Worm (Caenorhabditis elegans) whole organism, L2 larva: ENCODE results near the gene mrps-26.

ENCODE experiments used
- C34F6.9 ChIP-seq: fragments of 150-350 bp; optimal IDR thresholded peaks from 2 replicates; lab custom pipeline; 2014; ENCODE audit warnings: missing biosample characterization, missing genetic modification characterization
- F13H6.1 ChIP-seq: sonication (generic microtip); optimal IDR thresholded peaks from 2 replicates; lab custom pipeline; 2016; ENCODE audit warnings: missing genetic modification characterization, missing compliant biosample characterization
- Y55F3AM.14 ChIP-seq: fragments of 200-800 bp; sonication (Bioruptor generic); optimal IDR thresholded peaks from 2 replicates; lab custom pipeline; 2018; ENCODE audit warnings: mild to moderate bottlenecking, missing genetic modification characterization, missing compliant biosample characterization
- ZK546.5 ChIP-seq: sonication (generic microtip); optimal IDR thresholded peaks from 2 replicates; lab custom pipeline; 2017; ENCODE audit warnings: missing biosample characterization, missing genetic modification characterization
- alr-1 ChIP-seq: fragments of 150-350 bp; optimal IDR thresholded peaks from 2 replicates; lab custom pipeline; 2014; ENCODE audit warnings: missing biosample characterization, missing genetic modification characterization
- aly-2 ChIP-seq: fragments of 150-350 bp; optimal IDR thresholded peaks from 2 replicates; lab custom pipeline; 2014; ENCODE audit warnings: missing biosample characterization, missing genetic modification characterization
- ceh-16 ChIP-seq: fragments of 150-350 bp; optimal IDR thresholded peaks from 2 replicates; lab custom pipeline; 2014; ENCODE audit warnings: missing biosample characterization, missing genetic modification characterization
- ceh-82 ChIP-seq: fragments of 150-350 bp; optimal IDR thresholded peaks from 2 replicates; lab custom pipeline; 2014; ENCODE audit warnings: missing biosample characterization, missing genetic modification characterization
- crh-2 ChIP-seq: sonication (generic microtip); optimal IDR thresholded peaks from 2 replicates; lab custom pipeline; 2017; ENCODE audit warnings: missing biosample characterization, missing genetic modification characterization
- dmd-4 ChIP-seq: sonication (generic microtip); optimal IDR thresholded peaks from 2 replicates; lab custom pipeline; 2017; ENCODE audit warnings: missing biosample characterization, missing genetic modification characterization
- egl-27 ChIP-seq: sonication (generic microtip); optimal IDR thresholded peaks from 3 replicates; lab custom pipeline; 2017; ENCODE audit warnings: missing biosample characterization, missing genetic modification reagents, missing genetic modification characterization
- elt-3 ChIP-seq: sonication (generic microtip); optimal IDR thresholded peaks from 2 replicates; lab custom pipeline; 2017; ENCODE audit warnings: missing biosample characterization, missing genetic modification characterization
- fos-1 ChIP-seq: fragments of 150-350 bp; optimal IDR thresholded peaks from 2 replicates; lab custom pipeline; 2014; ENCODE audit warnings: missing biosample characterization, missing genetic modification characterization
- gmeb-1 ChIP-seq: fragments of 150-350 bp; optimal IDR thresholded peaks from 2 replicates; lab custom pipeline; 2014; ENCODE audit warnings: missing biosample characterization, missing genetic modification characterization
- lin-11 ChIP-seq: fragments of 150-350 bp; sonication (generic microtip); optimal IDR thresholded peaks from 2 replicates; lab custom pipeline; 2014; ENCODE audit warnings: missing biosample characterization, missing genetic modification characterization, inconsistent platforms, mixed read lengths
- lin-13 ChIP-seq: fragments of 150-350 bp; optimal IDR thresholded peaks from 2 replicates; lab custom pipeline; 2014; ENCODE audit warnings: missing biosample characterization, missing genetic modification reagents, missing genetic modification characterization
- lin-39 ChIP-seq: fragments of 150-350 bp; optimal IDR thresholded peaks from 2 replicates; lab custom pipeline; 2014; ENCODE audit warnings: missing biosample characterization, missing genetic modification reagents, missing genetic modification characterization
- lsy-2 ChIP-seq, 2 experiments: fragments of 150-350 bp in 1 of 2; sonication (generic microtip) in 1 of 2; optimal IDR thresholded peaks; 2 replicates each; lab custom pipeline; 2014 to 2017; ENCODE audit warnings: missing biosample characterization in 2 of 2, missing genetic modification characterization in 2 of 2
- mab-5 ChIP-seq: fragments of 150-350 bp; optimal IDR thresholded peaks from 2 replicates; lab custom pipeline; 2014; ENCODE audit warnings: missing biosample characterization, missing genetic modification characterization
- mdl-1 ChIP-seq, 2 experiments: fragments of 150-350 bp in 1 of 2; sonication (generic microtip) in 1 of 2; optimal IDR thresholded peaks; 2 replicates each; lab custom pipeline; 2017; ENCODE audit warnings: missing biosample characterization in 2 of 2, missing genetic modification characterization in 2 of 2
- nhr-11 ChIP-seq: fragments of 150-350 bp; optimal IDR thresholded peaks from 2 replicates; lab custom pipeline; 2014; ENCODE audit warnings: missing biosample characterization, missing genetic modification characterization
- nhr-12 ChIP-seq: fragments of 150-350 bp; optimal IDR thresholded peaks from 2 replicates; lab custom pipeline; 2014; ENCODE audit warnings: missing biosample characterization, missing genetic modification characterization
- nhr-129 ChIP-seq: fragments of 150-350 bp; optimal IDR thresholded peaks from 2 replicates; lab custom pipeline; 2014; ENCODE audit warnings: missing biosample characterization, missing genetic modification characterization
- nhr-21 ChIP-seq: fragments of 150-350 bp; optimal IDR thresholded peaks from 2 replicates; lab custom pipeline; 2014; ENCODE audit warnings: missing biosample characterization, missing genetic modification characterization
- nhr-23 ChIP-seq: fragments of 150-350 bp; optimal IDR thresholded peaks from 2 replicates; lab custom pipeline; 2014; ENCODE audit warnings: missing biosample characterization, missing genetic modification reagents, missing genetic modification characterization
- nhr-237 ChIP-seq: fragments of 150-350 bp; optimal IDR thresholded peaks from 2 replicates; lab custom pipeline; 2014; ENCODE audit warnings: missing biosample characterization, missing genetic modification characterization
- nhr-25 ChIP-seq: fragments of 150-350 bp; sonication (generic microtip); optimal IDR thresholded peaks from 3 replicates; lab custom pipeline; 2014; ENCODE audit warnings: missing biosample characterization, missing genetic modification characterization
- nhr-77 ChIP-seq: fragments of 150-350 bp; optimal IDR thresholded peaks from 2 replicates; lab custom pipeline; 2014; ENCODE audit warnings: missing biosample characterization, missing genetic modification characterization
- sem-4 ChIP-seq: fragments of 150-350 bp; optimal IDR thresholded peaks from 2 replicates; lab custom pipeline; 2014; ENCODE audit warnings: missing biosample characterization, missing genetic modification reagents, missing genetic modification characterization
- skn-1 ChIP-seq: sonication (generic microtip); optimal IDR thresholded peaks from 2 replicates; lab custom pipeline; 2017; ENCODE audit warnings: missing biosample characterization, missing genetic modification characterization
- sma-9 ChIP-seq, 2 experiments: fragments of 150-350 bp in 1 of 2; sonication (generic microtip) in 1 of 2; optimal IDR thresholded peaks; 2 replicates each; lab custom pipeline; 2014 to 2016; ENCODE audit warnings: missing genetic modification characterization in 2 of 2, mild to moderate bottlenecking in 1 of 2, missing biosample characterization in 1 of 2, missing compliant biosample characterization in 1 of 2, missing genetic modification reagents in 1 of 2, moderate library complexity in 1 of 2
- unc-39 ChIP-seq: fragments of 150-350 bp; optimal IDR thresholded peaks from 2 replicates; lab custom pipeline; 2014; ENCODE audit warnings: missing biosample characterization, missing genetic modification characterization
- unc-55 ChIP-seq: fragments of 150-350 bp; sonication (generic microtip); optimal IDR thresholded peaks from 3 replicates; lab custom pipeline; 2014; ENCODE audit warnings: missing biosample characterization, missing genetic modification reagents, missing genetic modification characterization
- unc-62 ChIP-seq: fragments of 150-350 bp; optimal IDR thresholded peaks from 2 replicates; lab custom pipeline; 2014; ENCODE audit warnings: missing biosample characterization, missing genetic modification reagents, missing genetic modification characterization
- ztf-11 ChIP-seq: sonication (generic microtip); optimal IDR thresholded peaks from 2 replicates; lab custom pipeline; 2017; ENCODE audit warnings: missing biosample characterization, missing genetic modification characterization

The mrps-26 gene

DNA sequence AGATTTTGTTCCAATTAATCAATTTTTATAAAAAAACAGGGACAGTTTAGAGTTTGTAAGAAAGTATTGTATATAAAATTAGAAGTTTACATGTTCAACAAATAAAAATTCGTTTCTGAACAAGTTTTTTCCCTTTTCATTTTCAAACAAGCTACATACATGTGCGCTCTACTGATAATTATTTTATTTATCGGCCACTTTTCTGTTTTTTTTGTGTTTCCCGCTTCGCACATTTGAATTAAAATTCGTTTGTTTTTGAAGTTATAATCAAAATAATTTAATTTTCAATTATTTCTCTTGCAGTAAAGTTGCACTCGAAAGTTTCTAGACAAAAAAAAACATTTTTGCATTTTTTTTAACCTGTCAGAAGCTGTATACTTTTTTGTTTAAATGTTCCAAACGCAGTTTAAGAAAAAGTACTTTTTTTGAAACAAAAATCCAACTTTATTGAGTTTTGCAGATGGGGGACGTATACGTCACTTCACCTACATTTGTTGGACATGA, 43.7 kb upstream of the mrps-26 start, which contains the start of gene hira-1:
Gene hira-1 (plus strand): TSS at position 454 of the 504 bp plus-strand sequence.
- TF ChIP-seq sem-4 (tag; lab: Kevin White, UChicago) (peak; percentile 52), lin-11 (tag; lab: Kevin White, UChicago) (no peak), nhr-12 (tag; lab: Kevin White, UChicago) (no peak), lin-13 (GFP tag; lab: Kevin White, UChicago) (peak; percentile 17), ztf-11 (tag; lab: Kevin White, UChicago) (no peak), ZK546.5 (tag; lab: Kevin White, UChicago) (no peak), C34F6.9 (peak; percentile 78), fos-1 (no peak), nhr-21 (tag; lab: Kevin White, UChicago) (no peak), alr-1 (tag; lab: Kevin White, UChicago) (no peak), ceh-16 (tag; lab: Kevin White, UChicago) (no peak), dmd-4 (no peak), Y55F3AM.14 (GFP tag; lab: Kevin White, UChicago) (no peak), sma-9 (GFP tag; optimal IDR thresholded peaks at IDR 0.05; lab: Kevin White, UChicago) (no peak), sma-9 (tag; optimal IDR thresholded peaks at IDR 0.05; lab: Kevin White, UChicago) (no peak), crh-2 (peak; percentile 38), egl-27 (tag; lab: Kevin White, UChicago) (no peak), ceh-82 (tag; lab: Kevin White, UChicago) (no peak), nhr-77 (no peak), nhr-237 (tag; lab: Kevin White, UChicago) (no peak), mab-5 (tag; lab: Kevin White, UChicago) (no peak), nhr-129 (tag; lab: Kevin White, UChicago) (no peak), nhr-23 (tag; lab: Kevin White, UChicago) (no peak), nhr-11 (tag; lab: Kevin White, UChicago) (no peak), gmeb-1 (tag; lab: Kevin White, UChicago) (peak; percentile 47), F13H6.1 (no peak), skn-1 (tag; lab: Kevin White, UChicago) (no peak), lsy-2 (tag; optimal IDR thresholded peaks at IDR 0.05; lab: Kevin White, UChicago) (peak in 1 of 2 experiments; percentile 56), nhr-25 (tag; lab: Kevin White, UChicago) (no peak), unc-62 (GFP tag; lab: Kevin White, UChicago) (no peak), unc-55 (GFP tag; lab: Kevin White, UChicago) (peak; percentile 70)

DNA sequence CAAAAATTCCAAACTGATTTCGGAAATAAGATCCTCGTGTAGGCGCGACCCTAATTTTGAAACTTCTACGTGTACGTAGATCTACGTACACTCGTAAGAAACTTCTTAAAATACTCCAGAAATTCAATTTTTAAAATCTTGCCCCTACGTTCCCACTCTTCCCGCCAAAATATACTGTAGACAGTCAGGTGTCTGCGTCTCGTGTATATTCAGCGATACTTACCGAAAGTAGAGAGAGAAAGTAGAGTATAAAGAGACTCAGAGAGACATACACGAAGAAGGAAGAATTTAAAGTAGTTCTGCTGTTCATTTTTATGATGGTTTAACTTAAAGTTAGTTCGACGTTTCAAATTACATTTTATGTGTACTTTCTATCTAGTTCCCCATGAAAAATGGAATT, 41.1 kb upstream of the mrps-26 start:
- TF ChIP-seq unc-39 (tag; lab: Kevin White, UChicago) (no peak), nhr-129 (tag; lab: Kevin White, UChicago) (no peak), mab-5 (tag; lab: Kevin White, UChicago) (no peak), sem-4 (tag; lab: Kevin White, UChicago) (no peak), sma-9 (GFP tag; optimal IDR thresholded peaks at IDR 0.05; lab: Kevin White, UChicago) (no peak), sma-9 (tag; optimal IDR thresholded peaks at IDR 0.05; lab: Kevin White, UChicago) (no peak), elt-3 (tag; lab: Kevin White, UChicago) (no peak), lin-39 (tag; lab: Kevin White, UChicago) (no peak), aly-2 (tag; lab: Kevin White, UChicago) (no peak), nhr-237 (tag; lab: Kevin White, UChicago) (no peak), mdl-1 (tag; optimal IDR thresholded peaks at IDR 0.05; lab: Kevin White, UChicago) (no peak)

DNA sequence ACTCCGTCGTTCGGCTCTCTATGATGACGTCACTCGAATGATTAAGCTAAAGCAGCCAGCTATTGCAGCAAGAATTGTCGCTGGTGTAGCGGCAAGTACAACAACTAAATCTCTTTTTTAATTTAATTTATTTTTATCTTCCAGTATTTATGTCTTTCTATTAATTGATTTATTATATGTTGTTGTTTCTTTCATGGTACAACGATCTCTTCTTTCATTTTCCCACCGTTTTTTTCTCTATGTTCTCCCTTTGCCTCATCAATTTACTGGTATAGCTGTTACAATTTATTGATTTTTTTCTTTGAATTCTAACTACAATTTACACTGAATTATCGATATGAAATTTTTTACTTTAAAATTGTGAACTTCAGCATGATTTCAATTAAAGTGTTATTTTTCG, 38.7 kb upstream of the mrps-26 start, which contains the start of gene moc-6:
Gene moc-6 (plus strand): TSS at position 301 of the 400 bp plus-strand sequence.
- TF ChIP-seq C34F6.9 = peak; percentile 32
- TF ChIP-seq F13H6.1 = no peak
- TF ChIP-seq nhr-77 = no peak
- no peak for TF ChIP-seq nhr-25 (tag; lab: Kevin White, UChicago)
- no peak for TF ChIP-seq ceh-82 (tag; lab: Kevin White, UChicago)
- no peak for TF ChIP-seq elt-3 (tag; lab: Kevin White, UChicago)
